Fruit fly (Drosophila melanogaster): ENCODE results near the gene akirin.

Gene akirin

DNA sequence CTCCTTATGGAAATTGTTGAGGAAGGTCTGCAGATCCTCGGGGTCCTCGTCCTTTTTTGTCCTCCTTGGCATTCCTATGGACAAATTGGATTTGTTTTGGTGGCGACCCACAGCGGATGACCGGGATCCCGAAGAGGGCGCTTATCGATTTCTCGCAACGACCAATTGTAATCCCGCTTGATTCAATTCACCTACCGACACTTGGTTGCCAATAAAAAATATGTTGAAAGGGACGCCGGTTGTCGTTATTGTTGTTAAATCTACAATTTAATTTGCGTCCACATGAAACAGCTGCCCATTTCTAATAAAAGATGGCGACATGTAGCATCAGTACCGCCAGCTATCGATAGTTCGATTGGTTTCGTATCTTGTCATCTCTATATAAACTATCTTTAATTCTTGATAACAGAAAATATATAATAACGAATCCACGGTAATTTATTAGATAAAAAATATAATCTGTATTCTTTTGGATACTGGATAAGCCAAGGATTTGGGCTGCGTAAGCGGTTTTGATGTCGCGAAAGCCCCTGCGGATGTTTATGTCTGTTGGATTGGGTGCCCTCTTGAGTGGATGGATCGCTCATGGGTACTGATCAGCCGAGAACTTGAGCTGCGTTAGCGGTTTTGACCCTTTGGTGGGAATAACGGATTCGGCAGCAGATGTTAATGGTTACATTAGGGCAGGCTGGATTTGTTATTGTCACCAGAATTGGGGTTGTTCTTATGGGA is 13.1 kb upstream of the akirin start, which contains the start of gene CTCF:
TSS of gene CTCF (minus strand) at position 328 of the 732 bp plus-strand sequence.
- TF ChIP-seq N (GFP tag; optimal IDR thresholded peaks at IDR 0.05) = no peak
- TF ChIP-seq Jra (GFP tag; optimal IDR thresholded peaks at IDR 0.05) = peak; percentile 14
- TF ChIP-seq sv (GFP tag; optimal IDR thresholded peaks at IDR 0.05) = no peak
- peak; percentile 30 for TF ChIP-seq ey (GFP tag; optimal IDR thresholded peaks at IDR 0.05)
- TF ChIP-seq lola (GFP tag; optimal IDR thresholded peaks at IDR 0.05) = no peak
- TF ChIP-seq usp (GFP tag; optimal IDR thresholded peaks at IDR 0.05) = no peak
- TF ChIP-seq Vsx2 (GFP tag; optimal IDR thresholded peaks at IDR 0.05; ENCODE audit: partially characterized antibody) = no peak
- no peak for TF ChIP-seq dmrt93B (GFP tag; optimal IDR thresholded peaks at IDR 0.05)
- no peak for TF ChIP-seq woc (GFP tag; optimal IDR thresholded peaks at IDR 0.05)
- TF ChIP-seq Abd-B (GFP tag; optimal IDR thresholded peaks at IDR 0.05) = no peak
- TF ChIP-seq OdsH (GFP tag; optimal IDR thresholded peaks at IDR 0.05) = peak; percentile 37
- TF ChIP-seq GATAd (GFP tag; optimal IDR thresholded peaks at IDR 0.05) = no peak
- TF ChIP-seq Dfd (GFP tag; optimal IDR thresholded peaks at IDR 0.05) = no peak
- TF ChIP-seq fru (GFP tag; optimal IDR thresholded peaks at IDR 0.05) = no peak
- peak; percentile 56 for TF ChIP-seq HLH106 (tag; optimal IDR thresholded peaks at IDR 0.05)
- no peak for TF ChIP-seq Hnf4 (GFP tag; optimal IDR thresholded peaks at IDR 0.05)
- no peak for TF ChIP-seq dl (GFP tag; optimal IDR thresholded peaks at IDR 0.05; ENCODE audit: insufficient read depth in 1 of 2, partially characterized antibody in 2 of 2)
- TF ChIP-seq h (GFP tag; optimal IDR thresholded peaks at IDR 0.05) = peak; percentile 56
- TF ChIP-seq CG32264 (GFP tag; optimal IDR thresholded peaks at IDR 0.05) = no peak
- TF ChIP-seq br (GFP tag; optimal IDR thresholded peaks at IDR 0.05) = peak; percentile 44
- no peak for TF ChIP-seq dsf (GFP tag; optimal IDR thresholded peaks at IDR 0.05; ENCODE audit: borderline replicate concordance)
- no peak for TF ChIP-seq pan (optimal IDR thresholded peaks at IDR 0.05)
- TF ChIP-seq Hr83 (GFP tag; optimal IDR thresholded peaks at IDR 0.05; ENCODE audit: poor library complexity, severe bottlenecking) = no peak
- TF ChIP-seq sage (GFP tag; optimal IDR thresholded peaks at IDR 0.05) = no peak
- no peak for TF ChIP-seq Hr78 (GFP tag; optimal IDR thresholded peaks at IDR 0.05)
- TF ChIP-seq brk (GFP tag; optimal IDR thresholded peaks at IDR 0.05) = no peak
- TF ChIP-seq Myc (optimal IDR thresholded peaks at IDR 0.05) = peak; percentile 80
- TF ChIP-seq Sp1 (GFP tag; optimal IDR thresholded peaks at IDR 0.05) = peak; percentile 16
- TF ChIP-seq psq (GFP tag; optimal IDR thresholded peaks at IDR 0.05) = peak; percentile 21
- no peak for TF ChIP-seq Rel (GFP tag; optimal IDR thresholded peaks at IDR 0.05)
- TF ChIP-seq Rel (tag; optimal IDR thresholded peaks at IDR 0.05) = peak; percentile 15
- TF ChIP-seq Mio (GFP tag; optimal IDR thresholded peaks at IDR 0.05) = no peak
- TF ChIP-seq tai (GFP tag; optimal IDR thresholded peaks at IDR 0.05) = no peak
- no peak for TF ChIP-seq CrebA (GFP tag; optimal IDR thresholded peaks at IDR 0.05; ENCODE audit: borderline replicate concordance)
- TF ChIP-seq rgr (GFP tag; optimal IDR thresholded peaks at IDR 0.05) = peak; percentile 50
- no peak for TF ChIP-seq Dif (GFP tag; optimal IDR thresholded peaks at IDR 0.05; ENCODE audit: partially characterized antibody)
- peak in 1 of 2 experiments; percentile 46 for TF ChIP-seq foxo (GFP tag; optimal IDR thresholded peaks at IDR 0.05)
- TF ChIP-seq CG9705 (GFP tag; optimal IDR thresholded peaks at IDR 0.05) = no peak
- no peak for TF ChIP-seq jim (GFP tag; optimal IDR thresholded peaks at IDR 0.05)

DNA sequence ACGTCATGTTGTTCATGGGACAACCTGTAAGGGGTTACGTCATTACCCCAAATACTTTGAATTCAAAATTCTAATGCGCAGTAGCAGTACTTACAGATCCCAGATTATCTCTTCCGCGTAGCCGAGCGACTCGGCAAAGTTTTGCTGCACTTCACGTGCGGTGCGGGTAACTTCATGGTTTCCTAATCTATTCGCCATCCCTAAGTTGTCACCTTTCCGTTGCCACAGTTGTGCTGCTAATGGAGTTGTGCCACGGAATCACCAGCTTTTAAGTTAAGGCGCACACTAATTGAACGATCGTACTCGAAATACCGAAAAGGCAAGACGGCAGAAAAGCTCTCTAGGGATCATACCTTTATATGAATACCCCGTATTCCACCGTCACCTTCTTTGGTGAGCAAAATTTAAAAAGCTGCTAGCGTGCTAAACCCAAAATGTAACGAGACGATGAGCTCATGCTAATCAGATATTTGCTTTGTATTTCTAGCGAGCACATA is 9.8 kb upstream of the akirin start, which contains the start of gene pst:
TSS of gene pst (minus strand) at position 437 of the 497 bp plus-strand sequence.
- peak; percentile 58 for TF ChIP-seq Hr83 (GFP tag; optimal IDR thresholded peaks at IDR 0.05; ENCODE audit: poor library complexity, severe bottlenecking)
- no peak for TF ChIP-seq GATAd (GFP tag; optimal IDR thresholded peaks at IDR 0.05)
- TF ChIP-seq jim (GFP tag; optimal IDR thresholded peaks at IDR 0.05) = no peak
- no peak for TF ChIP-seq N (GFP tag; optimal IDR thresholded peaks at IDR 0.05)
- no peak for TF ChIP-seq woc (GFP tag; optimal IDR thresholded peaks at IDR 0.05)
- no peak for TF ChIP-seq lola (GFP tag; optimal IDR thresholded peaks at IDR 0.05)
- TF ChIP-seq Rel (GFP tag; optimal IDR thresholded peaks at IDR 0.05) = no peak
- TF ChIP-seq Rel (tag; optimal IDR thresholded peaks at IDR 0.05) = peak; percentile 100
- no peak for TF ChIP-seq foxo (GFP tag; optimal IDR thresholded peaks at IDR 0.05)
- no peak for TF ChIP-seq dmrt93B (GFP tag; optimal IDR thresholded peaks at IDR 0.05)
- peak; percentile 25 for TF ChIP-seq Sp1 (GFP tag; optimal IDR thresholded peaks at IDR 0.05)
- TF ChIP-seq Jra (GFP tag; optimal IDR thresholded peaks at IDR 0.05) = peak; percentile 19
- TF ChIP-seq fru (GFP tag; optimal IDR thresholded peaks at IDR 0.05) = peak; percentile 18
- TF ChIP-seq dl (GFP tag; optimal IDR thresholded peaks at IDR 0.05; ENCODE audit: insufficient read depth in 1 of 2, partially characterized antibody in 2 of 2) = no peak
- TF ChIP-seq Dif (GFP tag; optimal IDR thresholded peaks at IDR 0.05; ENCODE audit: partially characterized antibody) = peak; percentile 46

Measured in whole organism, wandering third instar larva.